Fruit fly (Drosophila melanogaster) whole organism, embryonic: ENCODE results near the gene ftz-f1.

ENCODE experiments used
- Ada2b ChIP-seq: fragments of 200-800 bp; sonication (Bioruptor generic); IDR thresholded peaks from 2 replicates; pipeline ENCODE4 v1.3.6; 2022; ENCODE audit warnings: missing biosample characterization, missing genetic modification characterization
- CG32772 ChIP-seq: fragments of 200-800 bp; sonication (Bioruptor generic); IDR thresholded peaks from 2 replicates; pipeline ENCODE4 v1.3.6; 2022; ENCODE audit warnings: missing biosample characterization, missing genetic modification characterization
- CG6683 ChIP-seq: fragments of 200-800 bp; sonication (Bioruptor generic); optimal IDR thresholded peaks from 2 replicates; lab custom pipeline; 2017; ENCODE audit warnings: missing biosample characterization, mild to moderate bottlenecking, missing genetic modification characterization, missing genetic modification reagents
- Fer2 ChIP-seq: fragments of 200-800 bp; sonication (Bioruptor generic); optimal IDR thresholded peaks from 2 replicates; lab custom pipeline; 2018; ENCODE audit warnings: missing biosample characterization, mild to moderate bottlenecking, missing genetic modification characterization, moderate library complexity
- Hr78 ChIP-seq, 2 experiments: fragments of 200-800 bp in 1 of 2; fragments of >200 bp in 1 of 2; sonication (Bioruptor generic) in 1 of 2; optimal IDR thresholded peaks; 2 replicates each; lab custom pipeline; 2017 to 2019; ENCODE audit warnings: missing biosample characterization in 2 of 2, missing genetic modification characterization in 2 of 2, mild to moderate bottlenecking in 1 of 2, moderate library complexity in 1 of 2
- chinmo ChIP-seq: fragments of 200-800 bp; sonication (Bioruptor generic); IDR thresholded peaks from 4 replicates; pipeline ENCODE4 v1.3.6; 2022; ENCODE audit warnings: missing biosample characterization, missing genetic modification characterization; ENCODE audit not compliant: partially characterized antibody
- tup ChIP-seq: fragments of 200-800 bp; sonication (Bioruptor generic); optimal IDR thresholded peaks from 2 replicates; lab custom pipeline; 2016; ENCODE audit warnings: missing biosample characterization, mild to moderate bottlenecking, missing genetic modification characterization, moderate library complexity

dm6 chr3L:18723172-18723571, 77.9 kb downstream of the ftz-f1 start, which contains the start of gene CG12477:
- TF ChIP-seq chinmo (no peak), Fer2 (no peak), tup (GFP tag; lab: Kevin White, UChicago) (no peak), CG32772 (no peak), Ada2b (GFP tag; lab: Robert Waterston, UW) (no peak), Hr78 (GFP tag; optimal IDR thresholded peaks at IDR 0.05; lab: Kevin White, UChicago) (no peak), CG6683 (GFP tag; lab: Kevin White, UChicago) (no peak)
